Worm (Caenorhabditis elegans): ENCODE measurements around the gene tag-325.
A peak's percentile ranks its signal among the peaks of the same experiment; 100 is the strongest.

The tag-325 gene

ce11 chrIII:4796536-4796935 lies at the start of gene tag-325:
TSS of gene tag-325 (plus strand) at chrIII:4796836.
- TF ChIP-seq nhr-67 (tag; optimal IDR thresholded peaks at IDR 0.05) (no peak), nhr-23 (tag; optimal IDR thresholded peaks at IDR 0.05) (no peak), nfya-1 (tag; optimal IDR thresholded peaks at IDR 0.05; ENCODE audit: insufficient read depth) (no peak), elt-2 (tag; optimal IDR thresholded peaks at IDR 0.05) (peak; percentile 21), aly-2 (tag; optimal IDR thresholded peaks at IDR 0.05) (no peak)

ce11 chrIII:4748109-4748508 lies 48.5 kb upstream of the tag-325 start, which contains the start of gene col-89:
TSS of gene col-89 (plus strand) at chrIII:4748127.
- TF ChIP-seq ceh-16 (tag; optimal IDR thresholded peaks at IDR 0.05), result no peak
- no peak for TF ChIP-seq pqm-1 (tag; optimal IDR thresholded peaks at IDR 0.05)
- no peak for TF ChIP-seq nfya-1 (tag; optimal IDR thresholded peaks at IDR 0.05; ENCODE audit: insufficient read depth)
- TF ChIP-seq hmg-11 (tag; optimal IDR thresholded peaks at IDR 0.05), result no peak
- no peak for TF ChIP-seq ceh-28 (tag; optimal IDR thresholded peaks at IDR 0.05)
- no peak for TF ChIP-seq elt-3 (tag; optimal IDR thresholded peaks at IDR 0.05)
- TF ChIP-seq ZK546.5 (tag; optimal IDR thresholded peaks at IDR 0.05), result no peak
- TF ChIP-seq ceh-9 (tag; optimal IDR thresholded peaks at IDR 0.05), result no peak

ce11 chrIII:4748666-4749065 lies 48.0 kb upstream of the tag-325 start:
- TF ChIP-seq mdl-1 (tag; optimal IDR thresholded peaks at IDR 0.05), result no peak
- no peak for TF ChIP-seq eor-1 (tag; optimal IDR thresholded peaks at IDR 0.05)
- no peak for TF ChIP-seq skn-1 (tag; optimal IDR thresholded peaks at IDR 0.05)
- no peak for TF ChIP-seq fkh-10 (GFP tag; optimal IDR thresholded peaks at IDR 0.05)
- no peak for TF ChIP-seq hmg-11 (tag; optimal IDR thresholded peaks at IDR 0.05)
- TF ChIP-seq ZK546.5 (tag; optimal IDR thresholded peaks at IDR 0.05), result no peak
- TF ChIP-seq ceh-82 (tag; optimal IDR thresholded peaks at IDR 0.05), result no peak
- TF ChIP-seq nhr-11 (tag; optimal IDR thresholded peaks at IDR 0.05), result no peak
- TF ChIP-seq nhr-237 (tag; optimal IDR thresholded peaks at IDR 0.05), result no peak
- TF ChIP-seq ceh-16 (tag; optimal IDR thresholded peaks at IDR 0.05), result no peak
- no peak for TF ChIP-seq egl-5 (tag; optimal IDR thresholded peaks at IDR 0.05)
- no peak for TF ChIP-seq nhr-67 (tag; optimal IDR thresholded peaks at IDR 0.05)
- no peak for TF ChIP-seq pha-4 (tag; optimal IDR thresholded peaks at IDR 0.05)
- no peak for TF ChIP-seq lin-39 (tag; optimal IDR thresholded peaks at IDR 0.05)
- no peak for TF ChIP-seq fkh-2 (tag; optimal IDR thresholded peaks at IDR 0.05)
- TF ChIP-seq zag-1 (tag; optimal IDR thresholded peaks at IDR 0.05), result no peak

- TF ChIP-seq daf-12 (tag; optimal IDR thresholded peaks at IDR 0.05), result no peak
- peak; percentile 96 for TF ChIP-seq nhr-23 (tag; optimal IDR thresholded peaks at IDR 0.05)
- no peak for TF ChIP-seq ceh-9 (tag; optimal IDR thresholded peaks at IDR 0.05)
- TF ChIP-seq ceh-82 (tag; optimal IDR thresholded peaks at IDR 0.05), result no peak
- TF ChIP-seq ceh-28 (tag; optimal IDR thresholded peaks at IDR 0.05), result peak; percentile 81
- no peak for TF ChIP-seq nhr-12 (tag; optimal IDR thresholded peaks at IDR 0.05)
- no peak for TF ChIP-seq nhr-28 (tag; optimal IDR thresholded peaks at IDR 0.05)
- peak; percentile 64 for TF ChIP-seq nhr-11 (tag; optimal IDR thresholded peaks at IDR 0.05)
- peak; percentile 41 for TF ChIP-seq ama-1 (optimal IDR thresholded peaks at IDR 0.05)
- TF ChIP-seq unc-62 (GFP tag; optimal IDR thresholded peaks at IDR 0.05), result peak; percentile 53
- TF ChIP-seq nhr-237 (tag; optimal IDR thresholded peaks at IDR 0.05), result no peak
- peak; percentile 84 for TF ChIP-seq snpc-4 (tag; optimal IDR thresholded peaks at IDR 0.05)
- no peak for TF ChIP-seq ceh-16 (tag; optimal IDR thresholded peaks at IDR 0.05)
- TF ChIP-seq ztf-4 (tag; optimal IDR thresholded peaks at IDR 0.05), result no peak
- TF ChIP-seq egl-5 (tag; optimal IDR thresholded peaks at IDR 0.05), result peak; percentile 85
- TF ChIP-seq fkh-2 (tag; optimal IDR thresholded peaks at IDR 0.05), result no peak
- peak; percentile 86 for TF ChIP-seq jun-1 (tag; optimal IDR thresholded peaks at IDR 0.05)
- TF ChIP-seq lin-15B (tag; optimal IDR thresholded peaks at IDR 0.05), result peak; percentile 97
- peak; percentile 63 for TF ChIP-seq elt-2 (tag; optimal IDR thresholded peaks at IDR 0.05)
- peak; percentile 27 for TF ChIP-seq elt-1 (tag; optimal IDR thresholded peaks at IDR 0.05)
- TF ChIP-seq ztf-11 (tag; optimal IDR thresholded peaks at IDR 0.05), result no peak
- peak in 1 of 3 experiments; percentile 23 for TF ChIP-seq elt-3 (tag; optimal IDR thresholded peaks at IDR 0.05)
- TF ChIP-seq fos-1 (tag; optimal IDR thresholded peaks at IDR 0.05), result no peak
- TF ChIP-seq eor-1 (tag; optimal IDR thresholded peaks at IDR 0.05), result no peak
- TF ChIP-seq nhr-25 (tag; optimal IDR thresholded peaks at IDR 0.05), result peak; percentile 92
- peak; percentile 38 for TF ChIP-seq fkh-10 (GFP tag; optimal IDR thresholded peaks at IDR 0.05)
- TF ChIP-seq nfya-1 (tag; optimal IDR thresholded peaks at IDR 0.05; ENCODE audit: insufficient read depth), result peak; percentile 96
- no peak for TF ChIP-seq mml-1 (tag; optimal IDR thresholded peaks at IDR 0.05)
- peak; percentile 75 for TF ChIP-seq hmg-11 (tag; optimal IDR thresholded peaks at IDR 0.05)
- TF ChIP-seq lin-39 (tag; optimal IDR thresholded peaks at IDR 0.05), result peak; percentile 93
- no peak for TF ChIP-seq unc-39 (tag; optimal IDR thresholded peaks at IDR 0.05)
- peak; percentile 66 for TF ChIP-seq tbx-2 (tag; optimal IDR thresholded peaks at IDR 0.05)
- no peak for TF ChIP-seq mdl-1 (tag; optimal IDR thresholded peaks at IDR 0.05)
- no peak for TF ChIP-seq sea-2 (GFP tag; optimal IDR thresholded peaks at IDR 0.05)
- peak; percentile 82 for TF ChIP-seq nhr-43 (tag; optimal IDR thresholded peaks at IDR 0.05; ENCODE audit: poor library complexity, severe bottlenecking)
- TF ChIP-seq pqm-1 (tag; optimal IDR thresholded peaks at IDR 0.05), result peak; percentile 69
- TF ChIP-seq aly-2 (tag; optimal IDR thresholded peaks at IDR 0.05), result no peak
- peak; percentile 62 for TF ChIP-seq skn-1 (tag; optimal IDR thresholded peaks at IDR 0.05)
- TF ChIP-seq ZK546.5 (tag; optimal IDR thresholded peaks at IDR 0.05), result peak; percentile 29
- TF ChIP-seq nhr-76 (tag; optimal IDR thresholded peaks at IDR 0.05), result no peak
- peak; percentile 97 for TF ChIP-seq pha-4 (tag; optimal IDR thresholded peaks at IDR 0.05)
Observed at ce11 chrIII:4754001-4754561, 42.6 kb upstream of the tag-325 start, which contains the start of the genes rps-0 and rbg-3. TSS of gene rps-0 (minus strand) at chrIII:4754051. TSS of gene rbg-3 (plus strand) at chrIII:4754424.

Data from whole organism, L3 larva.